Worm (Caenorhabditis elegans) whole organism, young adult: ENCODE measurements around the gene F02D8.1.

Source experiments
- B0019.2 ChIP-seq: fragments of 200-800 bp; sonication (Bioruptor generic); conservative IDR thresholded peaks from 2 replicates; pipeline ENCODE4 v1.3.6; 2022; ENCODE audit warnings: missing genetic modification reagents, missing genetic modification characterization, missing compliant biosample characterization
- C06A6.2 ChIP-seq: fragments of 200-800 bp; sonication (Bioruptor generic); conservative IDR thresholded peaks from 2 replicates; pipeline ENCODE4 v1.3.6; 2022; ENCODE audit warnings: missing genetic modification characterization, missing compliant biosample characterization
- D2030.7 ChIP-seq: fragments of 200-800 bp; sonication (Bioruptor generic); IDR thresholded peaks from 2 replicates; pipeline ENCODE4 v1.3.6; 2022; ENCODE audit warnings: missing genetic modification reagents, missing genetic modification characterization, missing compliant biosample characterization
- F10E7.11 ChIP-seq: sonication (generic microtip); optimal IDR thresholded peaks from 2 replicates; lab custom pipeline; 2017; ENCODE audit warnings: mild to moderate bottlenecking, missing genetic modification characterization, moderate library complexity, missing compliant biosample characterization
- F33H1.4 ChIP-seq: fragments of 200-800 bp; sonication (Bioruptor generic); IDR thresholded peaks from 2 replicates; pipeline ENCODE4 v1.3.6; 2022; ENCODE audit warnings: missing genetic modification reagents, missing genetic modification characterization, missing compliant biosample characterization
- F49E8.2 ChIP-seq: sonication (generic microtip); optimal IDR thresholded peaks from 3 replicates; lab custom pipeline; 2017; ENCODE audit warnings: missing genetic modification characterization, mild to moderate bottlenecking, missing compliant biosample characterization, antibody characterized with exemption, moderate library complexity; ENCODE audit not compliant: insufficient read depth
- F52B5.7 ChIP-seq: sonication (generic microtip); optimal IDR thresholded peaks from 2 replicates; lab custom pipeline; 2016; ENCODE audit warnings: mild to moderate bottlenecking, missing genetic modification characterization, missing compliant biosample characterization
- K11D2.4 ChIP-seq: fragments of 200-800 bp; sonication (Bioruptor generic); IDR thresholded peaks from 2 replicates; pipeline ENCODE4 v1.3.6; 2022; ENCODE audit warnings: missing genetic modification reagents, missing genetic modification characterization, missing compliant biosample characterization
- Y95B8A.8 ChIP-seq: fragments of 200-800 bp; sonication (Bioruptor generic); IDR thresholded peaks from 2 replicates; pipeline ENCODE4 v1.3.6; 2022; ENCODE audit warnings: missing genetic modification reagents, missing genetic modification characterization, missing compliant biosample characterization
- attf-3 ChIP-seq: fragments of 200-800 bp; sonication (Bioruptor generic); conservative IDR thresholded peaks from 2 replicates; pipeline ENCODE4 v1.3.6; 2022; ENCODE audit warnings: missing genetic modification reagents, missing genetic modification characterization, missing compliant biosample characterization
- attf-6 ChIP-seq: fragments of 200-800 bp; sonication (Bioruptor generic); IDR thresholded peaks from 2 replicates; pipeline ENCODE4 v1.3.6; 2022; ENCODE audit warnings: missing genetic modification reagents, missing genetic modification characterization, missing compliant biosample characterization
- bed-1 ChIP-seq: fragments of 200-800 bp; sonication (Bioruptor generic); IDR thresholded peaks from 2 replicates; pipeline ENCODE4 v1.3.6; 2022; ENCODE audit warnings: missing genetic modification reagents, missing genetic modification characterization, missing compliant biosample characterization
- cebp-1 ChIP-seq, 2 experiments: fragments of 200-800 bp in 1 of 2; sonication (Bioruptor generic) in 1 of 2; sonication (generic microtip) in 1 of 2; IDR thresholded peaks in 1 of 2; optimal IDR thresholded peaks in 1 of 2; 2 replicates each; pipeline versions ENCODE4 v1.3.6 to Lab custom; 2017 to 2022; ENCODE audit warnings: missing compliant biosample characterization in 2 of 2, missing genetic modification characterization in 2 of 2, mild to moderate bottlenecking in 1 of 2, missing genetic modification reagents in 1 of 2, moderate library complexity in 1 of 2
- ceh-100 ChIP-seq: fragments of 200-800 bp; sonication (Bioruptor generic); IDR thresholded peaks from 2 replicates; pipeline ENCODE4 v1.3.6; 2022; ENCODE audit warnings: missing genetic modification reagents, missing genetic modification characterization, missing compliant biosample characterization
- ceh-27 ChIP-seq: fragments of 200-800 bp; sonication (Bioruptor generic); optimal IDR thresholded peaks from 2 replicates; lab custom pipeline; 2018; ENCODE audit warnings: mild to moderate bottlenecking, missing genetic modification characterization, moderate library complexity, missing compliant biosample characterization
- ceh-79 ChIP-seq: sonication (generic microtip); optimal IDR thresholded peaks from 2 replicates; lab custom pipeline; 2017; ENCODE audit warnings: mild to moderate bottlenecking, missing genetic modification characterization, missing compliant biosample characterization
- chd-7 ChIP-seq: sonication (generic microtip); optimal IDR thresholded peaks from 2 replicates; lab custom pipeline; 2016; ENCODE audit warnings: mild to moderate bottlenecking, missing genetic modification characterization, moderate library complexity, missing compliant biosample characterization
- dox-1 ChIP-seq: fragments of 200-800 bp; sonication (Bioruptor generic); IDR thresholded peaks from 2 replicates; pipeline ENCODE4 v1.3.6; 2022; ENCODE audit warnings: missing genetic modification reagents, missing genetic modification characterization, missing compliant biosample characterization
- efl-1 ChIP-seq: fragments of 150-350 bp; optimal IDR thresholded peaks from 2 replicates; lab custom pipeline; 2014; ENCODE audit warnings: missing biosample characterization, missing genetic modification reagents, missing genetic modification characterization
- egl-44 ChIP-seq: fragments of 200-800 bp; sonication (Bioruptor generic); IDR thresholded peaks from 2 replicates; pipeline ENCODE4 v1.3.6; 2022; ENCODE audit warnings: missing genetic modification reagents, missing genetic modification characterization, missing compliant biosample characterization
- him-1 ChIP-seq: sonication (generic microtip); optimal IDR thresholded peaks from 2 replicates; lab custom pipeline; 2016; ENCODE audit warnings: missing genotype, missing genetic modification reagents, missing genetic modification characterization, missing compliant biosample characterization
- hlh-12 ChIP-seq: sonication (generic microtip); optimal IDR thresholded peaks from 2 replicates; lab custom pipeline; 2016; ENCODE audit warnings: missing genetic modification characterization, missing compliant biosample characterization
- hsf-1 ChIP-seq: fragments of 200-800 bp; sonication (Bioruptor generic); IDR thresholded peaks from 2 replicates; pipeline ENCODE4 v1.3.6; 2022; ENCODE audit warnings: missing genetic modification reagents, missing genetic modification characterization, missing compliant biosample characterization
- let-526 ChIP-seq: fragments of 200-800 bp; sonication (Bioruptor generic); IDR thresholded peaks from 2 replicates; pipeline ENCODE4 v1.3.6; 2022; ENCODE audit warnings: missing genetic modification reagents, missing genetic modification characterization, missing compliant biosample characterization
- let-607 ChIP-seq, 2 experiments: fragments of 200-800 bp in 1 of 2; sonication (Bioruptor generic) in 1 of 2; sonication (generic microtip) in 1 of 2; optimal IDR thresholded peaks; 2 replicates each; lab custom pipeline; 2016 to 2018; ENCODE audit warnings: mild to moderate bottlenecking in 2 of 2, missing compliant biosample characterization in 2 of 2, missing genetic modification characterization in 2 of 2, moderate library complexity in 2 of 2, missing genotype in 1 of 2
- lin-54 ChIP-seq: fragments of 200-800 bp; sonication (Bioruptor generic); optimal IDR thresholded peaks from 2 replicates; lab custom pipeline; 2018; ENCODE audit warnings: mild to moderate bottlenecking, missing genetic modification characterization, missing compliant biosample characterization
- madf-10 ChIP-seq: sonication (generic microtip); optimal IDR thresholded peaks from 2 replicates; lab custom pipeline; 2016; ENCODE audit warnings: mild to moderate bottlenecking, missing genetic modification characterization, missing compliant biosample characterization
- madf-6 ChIP-seq: fragments of 200-800 bp; sonication (Bioruptor generic); IDR thresholded peaks from 2 replicates; pipeline ENCODE4 v1.3.6; 2022; ENCODE audit warnings: missing genetic modification reagents, missing genetic modification characterization, missing compliant biosample characterization
- mcd-1 ChIP-seq: fragments of 200-800 bp; sonication (Bioruptor generic); IDR thresholded peaks from 2 replicates; pipeline ENCODE4 v1.3.6; 2022; ENCODE audit warnings: missing genetic modification reagents, missing genetic modification characterization, missing compliant biosample characterization
- mel-28 ChIP-seq: sonication (generic microtip); optimal IDR thresholded peaks from 2 replicates; lab custom pipeline; 2016; ENCODE audit warnings: borderline replicate concordance, mild to moderate bottlenecking, missing genetic modification characterization, missing compliant biosample characterization
- nfya-1 ChIP-seq: sonication (generic microtip); optimal IDR thresholded peaks from 2 replicates; lab custom pipeline; 2017; ENCODE audit warnings: antibody characterized with exemption, missing compliant biosample characterization, missing genetic modification characterization, borderline replicate concordance; ENCODE audit not compliant: insufficient read depth
- nfya-2 ChIP-seq: fragments of 200-800 bp; sonication (Bioruptor generic); IDR thresholded peaks from 2 replicates; pipeline ENCODE4 v1.3.6; 2022; ENCODE audit warnings: missing genetic modification reagents, missing genetic modification characterization, missing compliant biosample characterization
- nhr-27 ChIP-seq: fragments of 200-800 bp; sonication (Bioruptor generic); optimal IDR thresholded peaks from 2 replicates; lab custom pipeline; 2018; ENCODE audit warnings: mild to moderate bottlenecking, missing genetic modification characterization, moderate library complexity, missing compliant biosample characterization
- nhr-80 ChIP-seq: sonication (generic microtip); optimal IDR thresholded peaks from 2 replicates; lab custom pipeline; 2016; ENCODE audit warnings: missing genetic modification characterization, missing compliant biosample characterization
- pha-4 ChIP-seq: fragments of 150-350 bp; sonication (generic microtip); optimal IDR thresholded peaks from 2 replicates; lab custom pipeline; 2014; ENCODE audit warnings: missing biosample characterization, missing genetic modification reagents, missing genetic modification characterization
- rcor-1 ChIP-seq: fragments of 200-800 bp; sonication (Bioruptor generic); IDR thresholded peaks from 2 replicates; pipeline ENCODE4 v1.3.6; 2022; ENCODE audit warnings: missing genetic modification reagents, missing genetic modification characterization, missing compliant biosample characterization
- rec-8 ChIP-seq, 2 experiments: sonication (generic microtip); optimal IDR thresholded peaks; 2 replicates each; lab custom pipeline; 2016; ENCODE audit warnings: mild to moderate bottlenecking in 2 of 2, missing genetic modification characterization in 2 of 2, missing genetic modification reagents in 2 of 2, missing genotype in 2 of 2, missing biosample characterization in 1 of 2, missing compliant biosample characterization in 1 of 2, moderate library complexity in 1 of 2
- repo-1 ChIP-seq: sonication (generic microtip); optimal IDR thresholded peaks from 2 replicates; lab custom pipeline; 2017; ENCODE audit warnings: mild to moderate bottlenecking, missing genetic modification characterization, missing compliant biosample characterization
- unc-130 ChIP-seq: sonication (generic microtip); optimal IDR thresholded peaks from 2 replicates; lab custom pipeline; 2016; ENCODE audit warnings: missing genetic modification reagents, missing genetic modification characterization, missing compliant biosample characterization
- unc-62 ChIP-seq: fragments of 150-350 bp; optimal IDR thresholded peaks from 2 replicates; lab custom pipeline; 2014; ENCODE audit warnings: missing biosample characterization, missing genetic modification reagents, missing genetic modification characterization
- xnd-1 ChIP-seq: sonication (generic microtip); optimal IDR thresholded peaks from 2 replicates; lab custom pipeline; 2016; ENCODE audit warnings: missing genotype, missing genetic modification reagents, missing genetic modification characterization, missing compliant biosample characterization
- ztf-22 ChIP-seq: fragments of 200-800 bp; sonication (Bioruptor generic); optimal IDR thresholded peaks from 2 replicates; lab custom pipeline; 2018; ENCODE audit warnings: mild to moderate bottlenecking, missing genetic modification characterization, moderate library complexity, missing compliant biosample characterization
- ztf-28 ChIP-seq: fragments of 200-800 bp; sonication (Bioruptor generic); IDR thresholded peaks from 2 replicates; pipeline ENCODE4 v1.3.6; 2022; ENCODE audit warnings: missing genetic modification reagents, missing genetic modification characterization, missing compliant biosample characterization

The F02D8.1 gene

ce11 chrV:14947022-14947421, 31.5 kb downstream of the F02D8.1 start, which contains the start of gene C30G7.4 (continued):
- TF ChIP-seq let-607 (tag; optimal IDR thresholded peaks at IDR 0.05; lab: Kevin White, UChicago) (no peak), xnd-1 (tag; lab: Kevin White, UChicago) (no peak), F52B5.7 (tag; lab: Kevin White, UChicago) (no peak), ztf-22 (GFP tag; lab: Kevin White, UChicago) (no peak)

DNA sequence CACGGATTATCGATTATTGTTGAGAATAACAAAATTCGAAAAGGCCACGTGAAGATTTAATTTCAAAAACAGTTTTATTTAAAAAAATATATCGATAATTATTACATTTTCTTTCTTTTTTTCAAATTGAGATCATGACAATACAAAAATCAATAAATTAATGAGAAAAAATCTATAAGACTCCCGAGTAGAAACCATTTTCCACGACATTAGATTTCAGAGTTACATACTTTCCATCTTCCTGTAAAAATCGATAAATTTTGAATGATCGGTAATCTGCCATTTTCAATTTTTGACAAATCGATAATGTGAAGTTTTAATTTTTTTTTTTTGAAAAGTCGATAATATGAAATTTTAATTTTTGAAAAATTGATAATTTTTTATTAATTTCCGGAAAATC, 32.8 kb downstream of the F02D8.1 start, which contains the start of gene C30G7.3:
Gene C30G7.3 (minus strand): TSS at position 8 of the 400 bp plus-strand sequence.
- TF ChIP-seq pha-4 (tag; lab: Kevin White, UChicago) = no peak
- TF ChIP-seq hlh-12 (tag; lab: Kevin White, UChicago) = no peak
- no peak for TF ChIP-seq D2030.7 (GFP tag; lab: Robert Waterston, UW)
- no peak for TF ChIP-seq ceh-27 (GFP tag; lab: Kevin White, UChicago)
- no peak for TF ChIP-seq ceh-100
- no peak for TF ChIP-seq nfya-2 (GFP tag; lab: Robert Waterston, UW)
- no peak for TF ChIP-seq chd-7 (tag; lab: Kevin White, UChicago)
- TF ChIP-seq madf-10 (tag; lab: Kevin White, UChicago) = no peak
- no peak for TF ChIP-seq ztf-28 (GFP tag; lab: Robert Waterston, UW)
- no peak for TF ChIP-seq dox-1

DNA sequence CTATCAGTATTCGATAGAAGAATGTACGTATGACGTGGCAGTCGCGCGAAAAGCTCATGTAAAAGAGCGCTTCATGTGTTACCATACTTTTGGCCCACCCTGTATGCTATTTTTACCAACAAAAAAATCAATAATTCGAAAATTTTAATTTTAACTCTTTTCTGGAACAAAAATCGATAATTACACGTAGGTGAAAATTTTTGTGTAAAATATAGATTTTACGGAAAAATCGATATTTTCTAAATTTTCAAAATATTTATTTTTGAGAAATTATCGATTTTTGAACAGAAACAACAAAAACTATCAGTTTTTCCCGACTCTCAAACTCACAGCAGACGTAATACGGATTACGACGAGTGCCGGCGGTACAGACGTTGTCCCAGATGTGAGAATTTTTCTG, 33.4 kb downstream of the F02D8.1 start:
- TF ChIP-seq nhr-27 (tag; lab: Kevin White, UChicago) (no peak), C06A6.2 (GFP tag; lab: Robert Waterston, UW) (no peak), let-526 (GFP tag; lab: Robert Waterston, UW) (no peak), cebp-1 (GFP tag; IDR thresholded peaks at IDR 0.05; lab: Robert Waterston, UW) (no peak), cebp-1 (tag; optimal IDR thresholded peaks at IDR 0.05; lab: Kevin White, UChicago) (no peak), F52B5.7 (tag; lab: Kevin White, UChicago) (no peak), rec-8 (tag; optimal IDR thresholded peaks at IDR 0.05; lab: Kevin White, UChicago) (no peak), F33H1.4 (GFP tag; lab: Robert Waterston, UW) (no peak), K11D2.4 (GFP tag; lab: Robert Waterston, UW) (no peak), nfya-1 (tag; lab: Kevin White, UChicago) (no peak), unc-130 (GFP tag; lab: Kevin White, UChicago) (no peak), Y95B8A.8 (GFP tag; lab: Robert Waterston, UW) (no peak), B0019.2 (no peak), him-1 (no peak)

ce11 chrV:14943774-14944173, 34.7 kb downstream of the F02D8.1 start:
- TF ChIP-seq madf-6 (GFP tag; lab: Robert Waterston, UW) (no peak), dox-1 (no peak), efl-1 (GFP tag; lab: Kevin White, UChicago) (no peak), F10E7.11 (tag; lab: Kevin White, UChicago) (no peak), ceh-79 (no peak), F49E8.2 (tag; lab: Kevin White, UChicago) (no peak), mel-28 (tag; lab: Kevin White, UChicago) (no peak), bed-1 (no peak), attf-3 (GFP tag; lab: Robert Waterston, UW) (no peak), egl-44 (GFP tag; lab: Robert Waterston, UW) (no peak), nhr-80 (tag; lab: Kevin White, UChicago) (no peak), rcor-1 (GFP tag; lab: Robert Waterston, UW) (no peak), repo-1 (no peak), hsf-1 (no peak), mcd-1 (GFP tag; lab: Robert Waterston, UW) (no peak), nfya-1 (tag; lab: Kevin White, UChicago) (no peak), unc-62 (GFP tag; lab: Kevin White, UChicago) (no peak), attf-6 (GFP tag; lab: Robert Waterston, UW) (no peak), lin-54 (GFP tag; lab: Kevin White, UChicago) (no peak)
